Worm (Caenorhabditis elegans): Measurements from ENCODE around the gene elof-1.

Gene elof-1

ce11 chrII:14350768-14351167 lies 1.2 kb downstream of the elof-1 start (continued):
- TF ChIP-seq snpc-1.1 (tag; optimal IDR thresholded peaks at IDR 0.05; ENCODE audit: insufficient read depth) (no peak), F37B4.10 (GFP tag; IDR thresholded peaks at IDR 0.05) (no peak), ceh-91 (GFP tag; IDR thresholded peaks at IDR 0.05) (no peak), snpc-1.3 (tag; optimal IDR thresholded peaks at IDR 0.05; ENCODE audit: insufficient read depth) (no peak), mcd-1 (GFP tag; IDR thresholded peaks at IDR 0.05) (peak; percentile 38; the same call in 1 of the 2 replicates), ama-1 (optimal IDR thresholded peaks at IDR 0.05) (no peak), ama-1 (GFP tag; optimal IDR thresholded peaks at IDR 0.05) (peak in 1 of 2 experiments; percentile 75)

- TF ChIP-seq T07F8.4 (tag; optimal IDR thresholded peaks at IDR 0.05): no peak
- TF ChIP-seq F37B4.10 (GFP tag; IDR thresholded peaks at IDR 0.05): no peak
- no peak for TF ChIP-seq zim-3 (tag; optimal IDR thresholded peaks at IDR 0.05)
- TF ChIP-seq ekl-4 (GFP tag; IDR thresholded peaks at IDR 0.05): no peak
- TF ChIP-seq hlh-12 (tag; optimal IDR thresholded peaks at IDR 0.05): no peak
- no peak for TF ChIP-seq Y53G8AR.9 (GFP tag; conservative IDR thresholded peaks at IDR 0.05)
- TF ChIP-seq unc-62 (GFP tag; optimal IDR thresholded peaks at IDR 0.05): no peak
- no peak for TF ChIP-seq repo-1 (tag; optimal IDR thresholded peaks at IDR 0.05)
- TF ChIP-seq Y53F4B.3 (GFP tag; IDR thresholded peaks at IDR 0.05): no peak
- TF ChIP-seq die-1 (tag; optimal IDR thresholded peaks at IDR 0.05): no peak
- no peak for TF ChIP-seq B0261.1 (tag; optimal IDR thresholded peaks at IDR 0.05)
Observed at ce11 chrII:14351352-14351751, 1.8 kb downstream of the elof-1 start.

DNA sequence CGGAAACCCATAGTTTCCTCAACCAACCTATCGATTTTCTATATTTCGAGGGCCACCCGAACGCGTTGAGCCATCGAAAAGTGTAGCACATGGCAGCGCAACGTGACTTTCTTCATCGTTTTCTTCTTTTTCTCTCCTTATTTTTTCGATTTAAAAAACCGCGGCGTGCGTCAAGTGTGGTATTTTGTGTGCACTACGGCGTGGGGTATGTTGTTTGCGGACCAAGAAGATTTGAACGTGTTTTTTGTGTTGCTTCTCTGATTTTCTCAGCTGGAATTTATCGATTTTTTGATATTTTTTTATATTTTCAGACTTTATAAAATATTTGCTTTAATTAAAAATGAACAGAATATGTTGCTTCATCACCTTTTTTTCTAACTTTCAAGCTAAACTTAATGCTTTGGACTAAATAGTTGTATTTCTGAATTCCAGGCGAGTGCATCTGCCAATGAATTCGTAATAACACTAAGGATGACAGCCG lies 8.4 kb downstream of the elof-1 start, which contains the start of the genes agl-1 and pfs-2:
TSS of gene agl-1 (minus strand) at position 178 of the 481 bp plus-strand sequence.
TSS of gene pfs-2 (plus strand) at position 431 of the 481 bp plus-strand sequence.
- TF ChIP-seq Y56A3A.18 (GFP tag; IDR thresholded peaks at IDR 0.05): no peak
- no peak for TF ChIP-seq Y79H2A.3 (GFP tag; conservative IDR thresholded peaks at IDR 0.05)
- no peak for TF ChIP-seq ceh-40 (GFP tag; IDR thresholded peaks at IDR 0.05)
- TF ChIP-seq ceh-100 (GFP tag; IDR thresholded peaks at IDR 0.05): no peak
- no peak for TF ChIP-seq F49E8.2 (tag; optimal IDR thresholded peaks at IDR 0.05; ENCODE audit: insufficient read depth)
- no peak for TF ChIP-seq snpc-3.4 (tag; optimal IDR thresholded peaks at IDR 0.05)
- peak; percentile 29; the same call in 1 of the 2 replicates for TF ChIP-seq F33H1.4 (GFP tag; IDR thresholded peaks at IDR 0.05)
- no peak for TF ChIP-seq F10E7.11 (tag; optimal IDR thresholded peaks at IDR 0.05)
- TF ChIP-seq gei-17 (GFP tag; optimal IDR thresholded peaks at IDR 0.05): no peak
- TF ChIP-seq ekl-4 (GFP tag; IDR thresholded peaks at IDR 0.05): no peak
- TF ChIP-seq efl-1 (GFP tag; optimal IDR thresholded peaks at IDR 0.05): peak; percentile 68
- TF ChIP-seq unc-62 (GFP tag; optimal IDR thresholded peaks at IDR 0.05): no peak
- no peak for TF ChIP-seq let-607 (tag; optimal IDR thresholded peaks at IDR 0.05)
- no peak for TF ChIP-seq bed-1 (GFP tag; IDR thresholded peaks at IDR 0.05)
- TF ChIP-seq ceh-79 (tag; optimal IDR thresholded peaks at IDR 0.05): no peak
- TF ChIP-seq T26A5.8 (tag; optimal IDR thresholded peaks at IDR 0.05): no peak
- TF ChIP-seq him-1 (tag; optimal IDR thresholded peaks at IDR 0.05): no peak
- no peak for TF ChIP-seq hrde-1 (tag; optimal IDR thresholded peaks at IDR 0.05; ENCODE audit: borderline replicate concordance)
- no peak for TF ChIP-seq attf-6 (GFP tag; IDR thresholded peaks at IDR 0.05)
- no peak for TF ChIP-seq ztf-6 (GFP tag; IDR thresholded peaks at IDR 0.05)
- no peak for TF ChIP-seq hmg-1.2 (GFP tag; IDR thresholded peaks at IDR 0.05)
- TF ChIP-seq B0261.1 (tag; optimal IDR thresholded peaks at IDR 0.05): no peak
- no peak for TF ChIP-seq ceh-91 (GFP tag; IDR thresholded peaks at IDR 0.05)
- no peak for TF ChIP-seq tlf-1 (GFP tag; optimal IDR thresholded peaks at IDR 0.05)
- peak in 2 of 3 experiments; percentile 18 to 90 for TF ChIP-seq lin-35 (GFP tag; optimal IDR thresholded peaks at IDR 0.05)
- TF ChIP-seq nhr-27 (tag; optimal IDR thresholded peaks at IDR 0.05): no peak
- TF ChIP-seq madf-3 (GFP tag; IDR thresholded peaks at IDR 0.05): no peak
- TF ChIP-seq madf-10 (tag; optimal IDR thresholded peaks at IDR 0.05): no peak
- TF ChIP-seq K11D2.4 (GFP tag; IDR thresholded peaks at IDR 0.05): no peak
- TF ChIP-seq tbx-9 (tag; optimal IDR thresholded peaks at IDR 0.05; ENCODE audit: borderline replicate concordance): no peak
- TF ChIP-seq nfya-2 (GFP tag; IDR thresholded peaks at IDR 0.05): no peak
- TF ChIP-seq F22D6.2 (tag; optimal IDR thresholded peaks at IDR 0.05): no peak
